Fruit fly (Drosophila melanogaster): ENCODE measurements around the gene RpS5a.

Gene RpS5a

dm6 chrX:17159819-17160218, 11.8 kb upstream of the RpS5a start, which contains the start of gene baz (continued):
- TF ChIP-seq Trl (optimal IDR thresholded peaks at IDR 0.05) (no peak), Trl (GFP tag; optimal IDR thresholded peaks at IDR 0.05) (no peak), row (GFP tag; IDR thresholded peaks at IDR 0.05) (peak; percentile 50), bigmax (GFP tag; optimal IDR thresholded peaks at IDR 0.05) (no peak), CG1792 (GFP tag; optimal IDR thresholded peaks at IDR 0.05) (no peak), repo (GFP tag; optimal IDR thresholded peaks at IDR 0.05) (no peak), CG11247 (GFP tag; IDR thresholded peaks at IDR 0.05) (no peak), CG8388 (GFP tag; optimal IDR thresholded peaks at IDR 0.05) (no peak), CG10431 (GFP tag; optimal IDR thresholded peaks at IDR 0.05) (no peak), Hr39 (optimal IDR thresholded peaks at IDR 0.05) (no peak), Vsx1 (GFP tag; optimal IDR thresholded peaks at IDR 0.05) (no peak), NC2β (GFP tag; optimal IDR thresholded peaks at IDR 0.05) (no peak), sisA (GFP tag; IDR thresholded peaks at IDR 0.05) (no peak), HLH54F (GFP tag; optimal IDR thresholded peaks at IDR 0.05) (no peak), CG6854 (GFP tag; optimal IDR thresholded peaks at IDR 0.05) (no peak), Ada2b (GFP tag; IDR thresholded peaks at IDR 0.05) (no peak), tin (GFP tag; optimal IDR thresholded peaks at IDR 0.05) (no peak), CG17186 (GFP tag; optimal IDR thresholded peaks at IDR 0.05) (peak; percentile 38), CG11723 (GFP tag; optimal IDR thresholded peaks at IDR 0.05) (no peak), ind (GFP tag; optimal IDR thresholded peaks at IDR 0.05) (no peak), ems (GFP tag; optimal IDR thresholded peaks at IDR 0.05) (no peak), CG17359 (tag; optimal IDR thresholded peaks at IDR 0.05) (peak; percentile 1), dm (GFP tag; optimal IDR thresholded peaks at IDR 0.05) (no peak), lola (GFP tag; optimal IDR thresholded peaks at IDR 0.05) (no peak), sr (GFP tag; IDR thresholded peaks at IDR 0.05) (no peak), CG17612 (GFP tag; IDR thresholded peaks at IDR 0.05) (no peak), NfI (GFP tag; optimal IDR thresholded peaks at IDR 0.05) (no peak), CG6254 (GFP tag; optimal IDR thresholded peaks at IDR 0.05) (no peak), CG6765 (GFP tag; optimal IDR thresholded peaks at IDR 0.05) (no peak), Elba2 (GFP tag; optimal IDR thresholded peaks at IDR 0.05) (no peak), CG12769 (tag; optimal IDR thresholded peaks at IDR 0.05) (no peak), nmo (GFP tag; optimal IDR thresholded peaks at IDR 0.05) (peak; percentile 41), dpn (GFP tag; optimal IDR thresholded peaks at IDR 0.05) (peak in 1 of 2 experiments; percentile 16), prd (optimal IDR thresholded peaks at IDR 0.05) (no peak), prd (GFP tag; IDR thresholded peaks at IDR 0.05) (0 out of 3 replicates have a peak, but pooled peaks have one; percentile 13), CG14667 (GFP tag; IDR thresholded peaks at IDR 0.05) (no peak), CG12744 (GFP tag; optimal IDR thresholded peaks at IDR 0.05) (no peak), CG9437 (GFP tag; optimal IDR thresholded peaks at IDR 0.05) (no peak), CG33557 (GFP tag; optimal IDR thresholded peaks at IDR 0.05) (no peak), p53 (GFP tag; optimal IDR thresholded peaks at IDR 0.05) (no peak), knrl (GFP tag; IDR thresholded peaks at IDR 0.05; ENCODE audit: partially characterized antibody) (peak; percentile 86), MESR4 (GFP tag; optimal IDR thresholded peaks at IDR 0.05) (peak; percentile 36), CrebB (tag; optimal IDR thresholded peaks at IDR 0.05) (peak; percentile 37), chif (GFP tag; optimal IDR thresholded peaks at IDR 0.05) (no peak), bsh (GFP tag; optimal IDR thresholded peaks at IDR 0.05) (no peak), Fer1 (GFP tag; optimal IDR thresholded peaks at IDR 0.05) (no peak), z (GFP tag; IDR thresholded peaks at IDR 0.05) (no peak), CG18011 (GFP tag; optimal IDR thresholded peaks at IDR 0.05) (no peak), Abd-B (GFP tag; optimal IDR thresholded peaks at IDR 0.05) (no peak), CG12299 (tag; optimal IDR thresholded peaks at IDR 0.05) (no peak), ranshi (GFP tag; IDR thresholded peaks at IDR 0.05) (no peak), ash1 (GFP tag; optimal IDR thresholded peaks at IDR 0.05) (no peak), ftz-f1 (GFP tag; optimal IDR thresholded peaks at IDR 0.05) (no peak)

Data from whole organism, embryonic.